Worm (Caenorhabditis elegans) whole organism, late embryonic: Measurements from ENCODE around the gene mca-1.

ENCODE experiments used
- F13H6.1 ChIP-seq: sonication (generic microtip); optimal IDR thresholded peaks from 2 replicates; lab custom pipeline; 2016; ENCODE audit warnings: missing genetic modification characterization, missing compliant biosample characterization
- ama-1 ChIP-seq: fragments of 150-350 bp; optimal IDR thresholded peaks from 2 replicates; lab custom pipeline; 2014
- ceh-30 ChIP-seq: fragments of 150-350 bp; optimal IDR thresholded peaks from 2 replicates; lab custom pipeline; 2014; ENCODE audit warnings: missing biosample characterization, missing genetic modification characterization
- elt-2 ChIP-seq: sonication (generic microtip); optimal IDR thresholded peaks from 2 replicates; lab custom pipeline; 2016; ENCODE audit warnings: missing genetic modification reagents, missing genetic modification characterization, missing compliant biosample characterization
- odd-2 ChIP-seq: sonication (generic microtip); optimal IDR thresholded peaks from 2 replicates; lab custom pipeline; 2017; ENCODE audit warnings: antibody characterized with exemption, mild to moderate bottlenecking, missing genetic modification characterization, missing compliant biosample characterization
- pqm-1 ChIP-seq: sonication (generic microtip); optimal IDR thresholded peaks from 2 replicates; lab custom pipeline; 2016; ENCODE audit warnings: missing genetic modification characterization, missing compliant biosample characterization
- unc-3 ChIP-seq, 2 experiments: fragments of 200-800 bp in 1 of 2; sonication (Bioruptor generic) in 1 of 2; sonication (generic microtip) in 1 of 2; conservative IDR thresholded peaks in 1 of 2; optimal IDR thresholded peaks in 1 of 2; 2 replicates each; pipeline versions ENCODE4 v1.3.6 to Lab custom; 2016 to 2022; ENCODE audit warnings: missing compliant biosample characterization in 2 of 2, missing genetic modification characterization in 2 of 2, missing genetic modification reagents in 1 of 2
- unc-42 ChIP-seq: sonication (generic microtip); optimal IDR thresholded peaks from 2 replicates; lab custom pipeline; 2016; ENCODE audit warnings: missing genotype, missing genetic modification characterization, missing compliant biosample characterization

DNA sequence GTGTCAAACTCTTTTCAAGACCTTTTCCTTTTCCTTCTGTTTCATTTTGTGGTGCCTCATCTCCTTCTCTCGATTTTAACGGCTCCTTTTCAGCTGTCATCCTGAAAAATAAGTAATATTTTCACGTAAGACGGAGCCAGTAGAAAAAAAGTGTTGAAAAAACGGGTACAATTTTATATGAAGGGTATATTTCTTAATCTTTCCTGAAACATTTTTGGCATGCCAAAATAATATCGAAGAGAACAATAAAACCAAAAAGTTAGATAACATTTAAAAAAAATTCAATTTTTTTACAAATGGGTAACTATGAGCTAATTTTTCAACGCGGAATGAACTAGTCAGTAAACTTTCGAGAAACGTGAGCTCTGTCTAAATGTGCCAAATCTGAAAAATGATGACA lies 33.2 kb downstream of the mca-1 start, which contains the start of gene aat-1:
- TF ChIP-seq unc-42 (tag; lab: Kevin White, UChicago) (no peak), odd-2 (tag; lab: Kevin White, UChicago) (no peak), ama-1 (no peak), ceh-30 (no peak), pqm-1 (no peak), unc-3 (GFP tag; conservative IDR thresholded peaks at IDR 0.05; lab: Robert Waterston, UW) (no peak), unc-3 (tag; optimal IDR thresholded peaks at IDR 0.05; lab: Kevin White, UChicago) (no peak), elt-2 (tag; lab: Kevin White, UChicago) (no peak), F13H6.1 (tag; lab: Kevin White, UChicago) (no peak)
